Fruit fly (Drosophila melanogaster) S2 (cell line): Measurements from ENCODE around the gene brat.

Source experiments
- CG8478 ChIP-seq: fragments of >200 bp; optimal IDR thresholded peaks from 2 replicates; lab custom pipeline; 2018
- CTCF ChIP-seq, 2 experiments: fragments of >200 bp; optimal IDR thresholded peaks; 2 replicates each; lab custom pipeline; 2018

- TF ChIP-seq CG8478 = no peak
- no peak for TF ChIP-seq CTCF (optimal IDR thresholded peaks at IDR 0.05; lab: Kevin White, UChicago)
Measured at dm6 chr2L:19114183-19114776, 19.3 kb upstream of the brat start, which contains the start of gene CG10561.
